Fruit fly (Drosophila melanogaster) whole organism, prepupa: ENCODE measurements around the gene RpS27A.

ENCODE experiments used
- CG11762 ChIP-seq: fragments of 200-800 bp; sonication (Bioruptor generic); optimal IDR thresholded peaks from 3 replicates; lab custom pipeline; 2016; ENCODE audit warnings: missing biosample characterization, missing genetic modification characterization; ENCODE audit not compliant: insufficient read depth
- CG11902 ChIP-seq: fragments of 200-800 bp; sonication (Bioruptor generic); optimal IDR thresholded peaks from 3 replicates; lab custom pipeline; 2016; ENCODE audit warnings: missing biosample characterization, missing genetic modification characterization
- Hr39 ChIP-seq: fragments of 200-800 bp; sonication (Bioruptor generic); optimal IDR thresholded peaks from 2 replicates; lab custom pipeline; 2016; ENCODE audit warnings: missing biosample characterization, missing genetic modification characterization
- dac ChIP-seq: fragments of 200-800 bp; sonication (Bioruptor generic); optimal IDR thresholded peaks from 2 replicates; lab custom pipeline; 2017; ENCODE audit warnings: missing biosample characterization, mild to moderate bottlenecking, missing genetic modification characterization

DNA sequence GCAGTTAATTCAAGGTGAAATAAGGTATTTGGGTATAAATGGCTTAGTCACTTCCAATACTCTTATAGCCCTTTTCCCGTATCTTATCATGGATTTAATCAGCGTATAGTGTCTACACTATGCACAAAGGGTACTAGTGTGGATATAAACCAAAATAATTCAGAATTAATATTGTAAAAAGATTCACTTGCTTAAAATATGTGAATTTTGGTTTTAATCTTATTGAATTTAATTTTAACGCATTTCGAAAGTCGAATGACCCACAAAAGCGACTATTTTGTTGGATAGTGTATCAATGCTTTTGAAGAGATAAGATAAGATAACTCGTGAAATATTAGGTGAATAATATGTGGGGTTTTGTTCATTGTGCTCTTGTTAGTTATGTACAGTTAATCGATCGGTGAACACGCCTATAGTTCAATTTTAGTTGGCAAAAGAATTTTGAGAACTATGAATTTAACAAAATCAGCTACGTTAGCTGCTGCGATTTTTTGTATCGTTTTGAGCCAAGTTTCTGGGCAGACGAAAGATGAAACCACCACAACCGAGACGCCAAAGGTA, 26.2 kb upstream of the RpS27A start, which contains the start of gene CG5096:
- TF ChIP-seq Hr39 (GFP tag; lab: Kevin White, UChicago): no peak
- TF ChIP-seq dac (GFP tag; lab: Kevin White, UChicago): no peak
- TF ChIP-seq CG11902 (GFP tag; lab: Kevin White, UChicago): peak; percentile 14
- peak; percentile 34 for TF ChIP-seq CG11762 (GFP tag; lab: Kevin White, UChicago)
